Worm (Caenorhabditis elegans) whole organism, late embryonic: Measurements from ENCODE around the gene F13B6.2.
A peak's percentile ranks its signal among the peaks of the same experiment; 100 is the strongest.

Experiments used
- K02D7.2 ChIP-seq: sonication (generic microtip); optimal IDR thresholded peaks from 2 replicates; lab custom pipeline; 2017; ENCODE audit warnings: mild to moderate bottlenecking, missing genetic modification characterization, missing compliant biosample characterization
- T23F11.4 ChIP-seq: fragments of 200-800 bp; sonication (Bioruptor generic); optimal IDR thresholded peaks from 2 replicates; lab custom pipeline; 2018; ENCODE audit warnings: mild to moderate bottlenecking, missing genetic modification characterization, missing compliant biosample characterization
- Y22D7AL.16 ChIP-seq: sonication (generic microtip); optimal IDR thresholded peaks from 2 replicates; lab custom pipeline; 2016; ENCODE audit warnings: missing genetic modification characterization, missing compliant biosample characterization
- ama-1 ChIP-seq: fragments of 150-350 bp; optimal IDR thresholded peaks from 2 replicates; lab custom pipeline; 2014
- ceh-18 ChIP-seq: sonication (generic microtip); optimal IDR thresholded peaks from 2 replicates; lab custom pipeline; 2016; ENCODE audit warnings: missing genetic modification characterization, missing compliant biosample characterization
- ceh-22 ChIP-seq: sonication (generic microtip); optimal IDR thresholded peaks from 2 replicates; lab custom pipeline; 2017; ENCODE audit warnings: missing biosample characterization, missing genetic modification characterization
- ceh-24 ChIP-seq: sonication (generic microtip); optimal IDR thresholded peaks from 2 replicates; lab custom pipeline; 2016; ENCODE audit warnings: mild to moderate bottlenecking, missing genetic modification characterization, missing compliant biosample characterization
- ceh-30 ChIP-seq: fragments of 150-350 bp; optimal IDR thresholded peaks from 2 replicates; lab custom pipeline; 2014; ENCODE audit warnings: missing biosample characterization, missing genetic modification characterization
- ceh-9 ChIP-seq: sonication (generic microtip); optimal IDR thresholded peaks from 2 replicates; lab custom pipeline; 2016; ENCODE audit warnings: mild to moderate bottlenecking, missing genetic modification characterization, inconsistent platforms, missing compliant biosample characterization
- dve-1 ChIP-seq: sonication (generic microtip); optimal IDR thresholded peaks from 2 replicates; lab custom pipeline; 2017; ENCODE audit warnings: antibody characterized with exemption, mild to moderate bottlenecking, missing genetic modification characterization, missing compliant biosample characterization
- elt-2 ChIP-seq: sonication (generic microtip); optimal IDR thresholded peaks from 2 replicates; lab custom pipeline; 2016; ENCODE audit warnings: missing genetic modification reagents, missing genetic modification characterization, missing compliant biosample characterization
- eyg-1 ChIP-seq: sonication (generic microtip); optimal IDR thresholded peaks from 2 replicates; lab custom pipeline; 2016; ENCODE audit warnings: missing genotype, missing genetic modification characterization, missing compliant biosample characterization
- fkh-10 ChIP-seq: fragments of 150-350 bp; optimal IDR thresholded peaks from 2 replicates; lab custom pipeline; 2014; ENCODE audit warnings: missing biosample characterization, missing genetic modification reagents, missing genetic modification characterization
- fkh-6 ChIP-seq: sonication (generic microtip); optimal IDR thresholded peaks from 2 replicates; lab custom pipeline; 2016; ENCODE audit warnings: missing genetic modification characterization, missing compliant biosample characterization
- gmeb-2 ChIP-seq: sonication (generic microtip); optimal IDR thresholded peaks from 2 replicates; lab custom pipeline; 2016; ENCODE audit warnings: missing genetic modification characterization, inconsistent platforms, missing compliant biosample characterization
- hlh-30 ChIP-seq: sonication (generic microtip); optimal IDR thresholded peaks from 2 replicates; lab custom pipeline; 2017; ENCODE audit warnings: antibody characterized with exemption, missing genetic modification characterization, missing compliant biosample characterization; ENCODE audit not compliant: insufficient read depth
- hlh-6 ChIP-seq: sonication (generic microtip); optimal IDR thresholded peaks from 2 replicates; lab custom pipeline; 2016; ENCODE audit warnings: missing genotype, missing genetic modification characterization, missing compliant biosample characterization
- hlh-8 ChIP-seq: sonication (generic microtip); optimal IDR thresholded peaks from 2 replicates; lab custom pipeline; 2016; ENCODE audit warnings: missing genotype, missing genetic modification characterization, missing compliant biosample characterization
- lin-11 ChIP-seq: fragments of 200-800 bp; sonication (Bioruptor generic); optimal IDR thresholded peaks from 2 replicates; lab custom pipeline; 2018; ENCODE audit warnings: mild to moderate bottlenecking, missing genetic modification characterization, missing compliant biosample characterization
- madf-2 ChIP-seq: sonication (generic microtip); optimal IDR thresholded peaks from 2 replicates; lab custom pipeline; 2017; ENCODE audit warnings: missing genetic modification characterization, missing compliant biosample characterization
- nfya-1 ChIP-seq: sonication (generic microtip); optimal IDR thresholded peaks from 2 replicates; lab custom pipeline; 2017; ENCODE audit warnings: missing genetic modification characterization, mild to moderate bottlenecking, missing compliant biosample characterization, antibody characterized with exemption, moderate library complexity
- nhr-11 ChIP-seq: fragments of 150-350 bp; optimal IDR thresholded peaks from 2 replicates; lab custom pipeline; 2014; ENCODE audit warnings: missing biosample characterization, missing genetic modification characterization
- pros-1 ChIP-seq: fragments of 150-350 bp; optimal IDR thresholded peaks from 2 replicates; lab custom pipeline; 2014; ENCODE audit warnings: missing biosample characterization, missing genetic modification reagents, missing genetic modification characterization
- ref-2 ChIP-seq: sonication (generic microtip); optimal IDR thresholded peaks from 2 replicates; lab custom pipeline; 2016; ENCODE audit warnings: missing genetic modification characterization, missing compliant biosample characterization
- sdc-2 ChIP-seq: sonication (generic microtip); optimal IDR thresholded peaks from 2 replicates; lab custom pipeline; 2016; ENCODE audit warnings: missing genotype, missing genetic modification characterization, missing compliant biosample characterization
- sox-2 ChIP-seq: fragments of 200-800 bp; sonication (Bioruptor generic); IDR thresholded peaks from 2 replicates; pipeline ENCODE4 v1.3.6; 2022; ENCODE audit warnings: missing genetic modification reagents, missing genetic modification characterization, missing compliant biosample characterization
- syd-9 ChIP-seq: sonication (generic microtip); optimal IDR thresholded peaks from 2 replicates; lab custom pipeline; 2016; ENCODE audit warnings: mild to moderate bottlenecking, missing genetic modification characterization, moderate library complexity, missing compliant biosample characterization
- tbx-2 ChIP-seq: sonication (generic microtip); optimal IDR thresholded peaks from 2 replicates; lab custom pipeline; 2016; ENCODE audit warnings: missing genetic modification characterization, missing compliant biosample characterization
- unc-42 ChIP-seq: sonication (generic microtip); optimal IDR thresholded peaks from 2 replicates; lab custom pipeline; 2016; ENCODE audit warnings: missing genotype, missing genetic modification characterization, missing compliant biosample characterization
- unc-55 ChIP-seq: sonication (generic microtip); optimal IDR thresholded peaks from 2 replicates; lab custom pipeline; 2017; ENCODE audit warnings: missing biosample characterization, missing genetic modification reagents, missing genetic modification characterization
- ztf-16 ChIP-seq: sonication (generic microtip); optimal IDR thresholded peaks from 2 replicates; lab custom pipeline; 2017; ENCODE audit warnings: missing genetic modification characterization, missing compliant biosample characterization

F13B6.2 gene

DNA sequence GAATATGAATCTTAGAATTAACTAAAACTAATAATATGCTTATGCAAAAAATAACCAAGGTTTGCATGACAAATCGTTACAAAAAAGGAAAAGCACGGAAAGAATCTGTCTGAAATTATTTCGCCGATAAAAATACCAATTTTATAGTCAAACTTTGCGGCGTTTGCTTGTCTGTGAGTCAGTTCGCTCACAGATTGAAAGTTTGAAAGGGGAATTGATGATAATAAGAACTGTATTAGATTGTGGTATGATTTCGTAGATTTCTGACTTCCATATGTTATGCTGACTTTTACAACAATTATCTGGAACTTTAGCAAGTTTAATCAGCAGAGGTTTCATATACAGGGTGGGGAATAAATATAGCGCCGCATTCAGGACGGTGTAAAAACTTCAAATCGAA, at the start of gene F13B6.2:
Gene F13B6.2 (minus strand): TSS at position 101 of the 400 bp plus-strand sequence.
- TF ChIP-seq hlh-6 (tag; lab: Kevin White, UChicago) = no peak
- no peak for TF ChIP-seq nhr-11
- no peak for TF ChIP-seq unc-42 (tag; lab: Kevin White, UChicago)
- no peak for TF ChIP-seq Y22D7AL.16 (tag; lab: Kevin White, UChicago)
- TF ChIP-seq dve-1 (tag; lab: Kevin White, UChicago) = no peak
- TF ChIP-seq ceh-22 (tag; lab: Kevin White, UChicago) = no peak

ce11 chrIV:7508850-7509249, 48.7 kb upstream of the F13B6.2 start:
- TF ChIP-seq hlh-8 (tag; lab: Kevin White, UChicago) = no peak
- no peak for TF ChIP-seq unc-55 (GFP tag; lab: Kevin White, UChicago)
- no peak for TF ChIP-seq hlh-30 (tag; lab: Kevin White, UChicago)
- TF ChIP-seq fkh-6 (tag; lab: Kevin White, UChicago) = no peak
- TF ChIP-seq elt-2 (tag; lab: Kevin White, UChicago) = no peak
- no peak for TF ChIP-seq sox-2 (GFP tag; lab: Robert Waterston, UW)
- TF ChIP-seq Y22D7AL.16 (tag; lab: Kevin White, UChicago) = no peak
- no peak for TF ChIP-seq K02D7.2 (tag; lab: Kevin White, UChicago)
- TF ChIP-seq lin-11 (tag; lab: Kevin White, UChicago) = no peak
- no peak for TF ChIP-seq madf-2
- no peak for TF ChIP-seq T23F11.4 (GFP tag; lab: Kevin White, UChicago)
- TF ChIP-seq syd-9 (tag; lab: Kevin White, UChicago) = no peak

DNA sequence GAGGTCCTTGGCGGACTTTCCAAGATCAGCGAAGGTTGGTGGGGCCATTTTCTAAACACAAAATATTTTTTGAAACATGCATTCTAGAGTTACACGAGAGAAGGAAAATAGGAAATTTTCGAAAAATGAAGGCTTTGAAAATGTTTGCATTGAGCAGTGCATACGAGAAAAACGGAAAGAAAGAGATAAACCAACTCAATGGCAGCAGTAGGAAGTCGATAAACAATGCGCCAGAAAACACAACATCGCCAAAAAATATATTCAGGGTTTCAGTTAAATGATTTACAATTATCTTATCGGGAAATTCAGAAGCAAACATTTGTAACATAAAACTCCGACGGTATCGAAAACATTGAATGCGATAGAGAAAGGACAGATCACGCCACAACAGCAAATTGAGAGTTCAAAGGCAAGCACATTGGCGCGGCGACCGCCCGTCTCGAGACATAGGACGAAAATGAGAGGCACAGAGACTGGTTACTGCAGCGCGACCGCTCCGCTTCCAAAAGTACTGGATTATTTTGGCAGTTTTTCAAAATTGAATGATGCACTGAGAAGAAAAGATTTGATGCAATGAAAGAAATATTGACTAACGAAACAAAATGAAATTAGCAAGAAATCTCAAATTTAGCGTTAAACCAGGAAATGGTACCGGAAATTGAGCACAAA, 47.9 kb upstream of the F13B6.2 start, which contains the start of the genes vdac-1 and R05G6.5:
Gene vdac-1 (minus strand): TSS at position 51 of the 669 bp plus-strand sequence.
Gene R05G6.5 (plus strand): TSS at position 527 of the 669 bp plus-strand sequence.
- TF ChIP-seq ceh-9 (no peak), ref-2 (tag; lab: Kevin White, UChicago) (no peak), ztf-16 (tag; lab: Kevin White, UChicago) (no peak), dve-1 (tag; lab: Kevin White, UChicago) (peak; percentile 45), ceh-18 (tag; lab: Kevin White, UChicago) (peak; percentile 31), unc-42 (tag; lab: Kevin White, UChicago) (peak; percentile 47), elt-2 (tag; lab: Kevin White, UChicago) (no peak), sdc-2 (no peak), ceh-30 (no peak), tbx-2 (no peak), nfya-1 (peak; percentile 32), gmeb-2 (no peak), Y22D7AL.16 (tag; lab: Kevin White, UChicago) (no peak), ceh-24 (no peak)

DNA sequence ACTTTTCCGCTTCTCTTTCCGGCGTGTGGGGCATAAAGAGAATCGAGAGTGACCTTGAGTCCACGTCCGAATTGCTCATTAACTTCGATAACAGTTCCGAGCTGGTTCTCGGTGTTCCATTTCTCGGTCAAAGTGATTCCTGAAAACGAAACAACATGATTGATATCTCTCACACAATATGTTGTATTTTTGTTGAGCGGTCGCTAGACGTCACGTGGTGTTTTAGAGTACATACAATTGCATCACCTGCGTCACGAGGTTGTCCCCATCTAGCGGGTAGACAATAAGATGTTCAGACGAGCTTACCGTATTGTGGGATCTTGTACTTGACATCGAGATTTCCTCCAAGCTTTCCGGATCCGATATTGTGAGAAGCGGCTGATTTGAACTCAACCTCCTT, 47.2 kb upstream of the F13B6.2 start:
- peak; percentile 76 for TF ChIP-seq hlh-30 (tag; lab: Kevin White, UChicago)
- no peak for TF ChIP-seq dve-1 (tag; lab: Kevin White, UChicago)

ce11 chrIV:7506711-7507110, 46.6 kb upstream of the F13B6.2 start:
- TF ChIP-seq pros-1 (tag; lab: Kevin White, UChicago) = no peak
- TF ChIP-seq, all 69 proteins: peak for 0

- TF ChIP-seq eyg-1 (tag; lab: Kevin White, UChicago) (no peak), nfya-1 (no peak), fkh-10 (no peak), hlh-30 (tag; lab: Kevin White, UChicago) (no peak), ama-1 (lab: Kevin White, UChicago) (peak; percentile 38)
Measured at ce11 chrIV:7505866-7506488, 45.9 kb upstream of the F13B6.2 start.
